Worm (Caenorhabditis elegans) whole organism, L4 larva: Measurements from ENCODE around the gene atf-7.

Experiments
- F37D6.2 ChIP-seq: sonication (generic microtip); optimal IDR thresholded peaks from 2 replicates; lab custom pipeline; 2016; ENCODE audit warnings: mild to moderate bottlenecking, missing genetic modification characterization, missing compliant biosample characterization
- F44E2.7 ChIP-seq: fragments of 200-800 bp; sonication (Bioruptor generic); IDR thresholded peaks from 2 replicates; pipeline ENCODE4 v2.1.2; 2022; ENCODE audit warnings: missing genetic modification characterization, missing compliant biosample characterization
- F49E8.2 ChIP-seq: sonication (generic microtip); optimal IDR thresholded peaks from 2 replicates; lab custom pipeline; 2016; ENCODE audit warnings: missing compliant biosample characterization, mild to moderate bottlenecking, missing genetic modification characterization, borderline replicate concordance
- R02D3.7 ChIP-seq: fragments of 150-350 bp; sonication (generic microtip); optimal IDR thresholded peaks from 3 replicates; lab custom pipeline; 2014; ENCODE audit warnings: missing biosample characterization, missing genetic modification characterization
- T26A8.4 ChIP-seq: fragments of 200-800 bp; sonication (Bioruptor generic); IDR thresholded peaks from 2 replicates; pipeline ENCODE4 v1.3.6; 2022; ENCODE audit warnings: missing genetic modification characterization, missing compliant biosample characterization
- Y48G9A.11 ChIP-seq: fragments of 200-800 bp; sonication (Bioruptor generic); IDR thresholded peaks from 2 replicates; pipeline ENCODE4 v1.3.6; 2022; ENCODE audit warnings: missing genetic modification reagents, missing genetic modification characterization, missing compliant biosample characterization
- Y75B8A.6 ChIP-seq: fragments of 200-800 bp; sonication (Bioruptor generic); IDR thresholded peaks from 2 replicates; pipeline ENCODE4 v1.3.6; 2022; ENCODE audit warnings: missing genetic modification reagents, missing genetic modification characterization, missing compliant biosample characterization
- aha-1 ChIP-seq: fragments of 150-350 bp; peaks from one replicate; lab custom pipeline; 2014; ENCODE audit warnings: missing biosample characterization, missing genetic modification characterization
- ama-1 ChIP-seq: fragments of 150-350 bp; optimal IDR thresholded peaks from 2 replicates; lab custom pipeline; 2014; ENCODE audit warnings: inconsistent platforms, mixed read lengths
- arid-1 ChIP-seq: fragments of 200-800 bp; sonication (Bioruptor generic); conservative IDR thresholded peaks from 2 replicates; pipeline ENCODE4 v1.3.6; 2022; ENCODE audit warnings: missing genetic modification reagents, missing genetic modification characterization, missing compliant biosample characterization
- ceh-44 ChIP-seq: fragments of 200-800 bp; sonication (Bioruptor generic); IDR thresholded peaks from 2 replicates; pipeline ENCODE4 v1.3.6; 2022; ENCODE audit warnings: missing genetic modification reagents, missing genetic modification characterization, missing compliant biosample characterization
- ces-1 ChIP-seq: fragments of 150-350 bp; sonication (generic microtip); optimal IDR thresholded peaks from 4 replicates; lab custom pipeline; 2014; ENCODE audit warnings: missing biosample characterization, missing genetic modification reagents, missing genetic modification characterization
- dpl-1 ChIP-seq: fragments of 150-350 bp; optimal IDR thresholded peaks from 2 replicates; lab custom pipeline; 2014; ENCODE audit warnings: missing biosample characterization, missing genetic modification reagents, missing genetic modification characterization
- egl-27 ChIP-seq: sonication (generic microtip); optimal IDR thresholded peaks from 3 replicates; lab custom pipeline; 2017; ENCODE audit warnings: missing biosample characterization, missing genetic modification reagents, missing genetic modification characterization
- lin-13 ChIP-seq: fragments of 150-350 bp; optimal IDR thresholded peaks from 2 replicates; lab custom pipeline; 2014; ENCODE audit warnings: missing biosample characterization, missing genetic modification reagents, missing genetic modification characterization
- lin-38 ChIP-seq: fragments of 200-800 bp; sonication (Bioruptor generic); IDR thresholded peaks from 2 replicates; pipeline ENCODE4 v1.3.6; 2022; ENCODE audit warnings: missing genetic modification reagents, missing genetic modification characterization, missing compliant biosample characterization
- lin-39 ChIP-seq: fragments of 150-350 bp; optimal IDR thresholded peaks from 2 replicates; lab custom pipeline; 2014; ENCODE audit warnings: missing biosample characterization, missing genetic modification reagents, missing genetic modification characterization
- lsy-2 ChIP-seq, 2 experiments: fragments of 150-350 bp in 1 of 2; sonication (generic microtip) in 1 of 2; optimal IDR thresholded peaks; 2 replicates each; lab custom pipeline; 2014 to 2017; ENCODE audit warnings: missing biosample characterization in 2 of 2, missing genetic modification characterization in 2 of 2
- madf-9 ChIP-seq: fragments of 200-800 bp; sonication (Bioruptor generic); conservative IDR thresholded peaks from 2 replicates; pipeline ENCODE4 v1.3.6; 2022; ENCODE audit warnings: missing genetic modification reagents, missing genetic modification characterization, missing compliant biosample characterization
- mdt-29 ChIP-seq: fragments of 200-800 bp; sonication (Bioruptor generic); IDR thresholded peaks from 2 replicates; pipeline ENCODE4 v1.3.6; 2022; ENCODE audit warnings: missing genetic modification reagents, missing genetic modification characterization, missing compliant biosample characterization
- mep-1 ChIP-seq: fragments of 150-350 bp; sonication (generic microtip); optimal IDR thresholded peaks from 3 replicates; lab custom pipeline; 2014; ENCODE audit warnings: missing biosample characterization, missing genetic modification characterization
- mes-2 ChIP-seq: sonication (generic microtip); optimal IDR thresholded peaks from 2 replicates; lab custom pipeline; 2016; ENCODE audit warnings: missing genotype, mild to moderate bottlenecking, missing genetic modification characterization, missing compliant biosample characterization; ENCODE audit not compliant: poor library complexity, severe bottlenecking
- mxl-3 ChIP-seq: fragments of 200-800 bp; sonication (Bioruptor generic); optimal IDR thresholded peaks from 2 replicates; lab custom pipeline; 2018; ENCODE audit warnings: mild to moderate bottlenecking, missing genetic modification characterization, missing compliant biosample characterization
- nhr-10 ChIP-seq: fragments of 150-350 bp; optimal IDR thresholded peaks from 2 replicates; lab custom pipeline; 2014; ENCODE audit warnings: missing biosample characterization, missing genetic modification characterization
- nhr-11 ChIP-seq: fragments of 150-350 bp; optimal IDR thresholded peaks from 2 replicates; lab custom pipeline; 2014; ENCODE audit warnings: missing biosample characterization, missing genetic modification characterization
- nhr-48 ChIP-seq: sonication (generic microtip); optimal IDR thresholded peaks from 2 replicates; lab custom pipeline; 2016; ENCODE audit warnings: mild to moderate bottlenecking, missing genetic modification characterization, missing compliant biosample characterization
- php-3 ChIP-seq: fragments of 200-800 bp; sonication (Bioruptor generic); IDR thresholded peaks from 2 replicates; pipeline ENCODE4 v1.3.6; 2022; ENCODE audit warnings: missing genetic modification reagents, missing genetic modification characterization, missing compliant biosample characterization
- pqm-1 ChIP-seq: sonication (generic microtip); optimal IDR thresholded peaks from 2 replicates; lab custom pipeline; 2017; ENCODE audit warnings: missing biosample characterization, missing genetic modification characterization
- snpc-1.2 ChIP-seq: fragments of 200-800 bp; sonication (Bioruptor generic); IDR thresholded peaks from 2 replicates; pipeline ENCODE4 v1.3.6; 2022; ENCODE audit warnings: missing genetic modification reagents, missing genetic modification characterization, missing compliant biosample characterization
- tag-97 ChIP-seq: fragments of 200-800 bp; sonication (Bioruptor generic); IDR thresholded peaks from 2 replicates; pipeline ENCODE4 v1.3.6; 2022; ENCODE audit warnings: missing genetic modification characterization, missing compliant biosample characterization
- unc-130 ChIP-seq: sonication (generic microtip); optimal IDR thresholded peaks from 2 replicates; lab custom pipeline; 2016; ENCODE audit warnings: missing genetic modification reagents, missing genetic modification characterization, missing compliant biosample characterization
- unc-62 ChIP-seq, 3 experiments: fragments of 150-350 bp in 1 of 3; sonication (generic microtip); optimal IDR thresholded peaks in 2 of 3; peaks in 1 of 3; 1 replicate in 1 of 3; 2 replicates in 2 of 3; lab custom pipeline; 2014 to 2017; ENCODE audit warnings: missing biosample characterization in 3 of 3, missing genetic modification characterization in 3 of 3, missing genetic modification reagents in 3 of 3, missing genotype in 1 of 3
- vab-7 ChIP-seq: fragments of 200-800 bp; sonication (Bioruptor generic); IDR thresholded peaks from 2 replicates; pipeline ENCODE4 v1.3.6; 2022; ENCODE audit warnings: missing genetic modification reagents, missing genetic modification characterization, missing compliant biosample characterization

Gene atf-7

ce11 chrIII:4491164-4492144, 7.4 kb downstream of the atf-7 start (continued):
- TF ChIP-seq vab-7 (GFP tag; lab: Robert Waterston, UW) (peak; percentile 32; the same call in 1 of the 2 replicates), T26A8.4 (peak; percentile 20; the same call in 1 of the 2 replicates), F37D6.2 (tag; lab: Kevin White, UChicago) (no peak), unc-62 (GFP tag; optimal IDR thresholded peaks at IDR 0.05 in 1 of 2; lab: Kevin White, UChicago) (no peak), unc-62 (tag; optimal IDR thresholded peaks at IDR 0.05; lab: Kevin White, UChicago) (no peak), Y75B8A.6 (GFP tag; lab: Robert Waterston, UW) (peak; percentile 80; the same call in 1 of the 2 replicates), pqm-1 (tag; lab: Kevin White, UChicago) (no peak), nhr-48 (tag; lab: Kevin White, UChicago) (no peak), aha-1 (tag; lab: Kevin White, UChicago) (peak; percentile 75), mdt-29 (GFP tag; lab: Robert Waterston, UW) (peak; percentile 51), lin-39 (tag; lab: Kevin White, UChicago) (no peak), ceh-44 (GFP tag; lab: Robert Waterston, UW) (no peak), mep-1 (no peak), lsy-2 (tag; optimal IDR thresholded peaks at IDR 0.05; lab: Kevin White, UChicago) (peak; percentile 36 to 43), php-3 (GFP tag; lab: Robert Waterston, UW) (no peak), ama-1 (lab: Kevin White, UChicago) (peak; percentile 71), tag-97 (GFP tag; lab: Robert Waterston, UW) (no peak), dpl-1 (GFP tag; lab: Kevin White, UChicago) (peak; percentile 57), R02D3.7 (tag; lab: Kevin White, UChicago) (no peak), F49E8.2 (tag; lab: Kevin White, UChicago) (peak; percentile 40), nhr-10 (tag; lab: Kevin White, UChicago) (peak; percentile 47), ces-1 (GFP tag; lab: Kevin White, UChicago) (peak; percentile 2), F44E2.7 (GFP tag; lab: Robert Waterston, UW) (no peak)

ce11 chrIII:4488892-4489409, 9.9 kb downstream of the atf-7 start, which contains the start of gene cpg-1:
TSS of gene cpg-1 (plus strand) at chrIII:4489359.
- TF ChIP-seq madf-9 (GFP tag; lab: Robert Waterston, UW): no peak
- peak; percentile 88 for TF ChIP-seq lin-38 (GFP tag; lab: Robert Waterston, UW)
- TF ChIP-seq F49E8.2 (tag; lab: Kevin White, UChicago): peak; percentile 98
- peak in 1 of 2 experiments; percentile 64 for TF ChIP-seq lsy-2 (tag; optimal IDR thresholded peaks at IDR 0.05; lab: Kevin White, UChicago)
- TF ChIP-seq snpc-1.2: peak; percentile 90
- peak; percentile 60; the same call in 1 of the 2 replicates for TF ChIP-seq ceh-44 (GFP tag; lab: Robert Waterston, UW)
- peak; percentile 92 for TF ChIP-seq Y48G9A.11 (GFP tag; lab: Robert Waterston, UW)
- TF ChIP-seq egl-27 (tag; lab: Kevin White, UChicago): no peak
- peak; percentile 98 for TF ChIP-seq unc-130 (GFP tag; lab: Kevin White, UChicago)
- no peak for TF ChIP-seq lin-39 (tag; lab: Kevin White, UChicago)
- peak; percentile 43 for TF ChIP-seq lin-13 (GFP tag; lab: Kevin White, UChicago)
- TF ChIP-seq mes-2 (tag; lab: Kevin White, UChicago): no peak
- no peak for TF ChIP-seq mxl-3 (GFP tag; lab: Kevin White, UChicago)
- peak; percentile 71; the same call in 1 of the 2 replicates for TF ChIP-seq arid-1

ce11 chrIII:4487271-4487670, 11.6 kb downstream of the atf-7 start:
- peak; percentile 75 for TF ChIP-seq nhr-11
- no peak for TF ChIP-seq madf-9 (GFP tag; lab: Robert Waterston, UW)
- peak in 1 of 2 experiments; percentile 23 for TF ChIP-seq lsy-2 (tag; optimal IDR thresholded peaks at IDR 0.05; lab: Kevin White, UChicago)
